Fruit fly (Drosophila melanogaster) whole organism, adult: ENCODE data around the gene Wdr82.

Source experiments
- CG14711 ChIP-seq: fragments of 200-800 bp; sonication (Bioruptor generic); optimal IDR thresholded peaks from 2 replicates; lab custom pipeline; 2018; ENCODE audit warnings: missing biosample characterization, mild to moderate bottlenecking, missing genetic modification characterization, moderate library complexity
- Crg-1 ChIP-seq: fragments of 200-800 bp; sonication (Bioruptor generic); optimal IDR thresholded peaks from 2 replicates; lab custom pipeline; 2016; ENCODE audit warnings: missing biosample characterization, missing genetic modification characterization
- Hr96 ChIP-seq: fragments of 200-800 bp; sonication (Bioruptor generic); optimal IDR thresholded peaks from 2 replicates; lab custom pipeline; 2016; ENCODE audit warnings: missing biosample characterization, missing genetic modification characterization
- Mnt ChIP-seq: fragments of 200-800 bp; sonication (Bioruptor generic); optimal IDR thresholded peaks from 2 replicates; lab custom pipeline; 2016; ENCODE audit warnings: missing biosample characterization, mild to moderate bottlenecking, missing genetic modification characterization
- kay ChIP-seq: fragments of 200-800 bp; sonication (Bioruptor generic); peaks from one replicate; lab custom pipeline; 2016; ENCODE audit warnings: missing biosample characterization, missing genetic modification characterization, borderline replicate concordance

DNA sequence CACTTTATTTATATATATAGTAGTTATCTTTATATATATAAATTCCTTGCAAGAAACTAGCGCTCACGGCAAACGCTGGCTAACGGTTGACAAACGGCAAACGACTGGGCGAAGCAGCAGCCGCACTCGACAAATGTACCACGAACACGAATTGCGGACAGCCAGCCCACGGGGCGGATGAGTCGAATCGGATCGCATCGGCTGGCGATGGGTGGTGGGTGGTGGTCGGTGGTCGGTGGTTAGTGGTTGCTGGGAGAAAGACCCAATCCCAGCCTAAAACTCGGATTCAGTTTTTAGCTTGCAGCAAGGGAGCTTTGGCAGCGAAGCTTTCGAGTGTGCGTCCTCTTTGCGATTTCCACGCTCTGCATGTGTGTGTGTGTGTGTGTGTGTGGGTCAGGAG lies 49.1 kb upstream of the Wdr82 start, which contains the start of gene CG7781:
- no peak for TF ChIP-seq kay (GFP tag; lab: Kevin White, UChicago)
- no peak for TF ChIP-seq CG14711 (tag; lab: Kevin White, UChicago)
- TF ChIP-seq Hr96: no peak
- no peak for TF ChIP-seq Mnt (GFP tag; lab: Kevin White, UChicago)
- TF ChIP-seq Crg-1 (GFP tag; lab: Kevin White, UChicago): no peak
